Worm (Caenorhabditis elegans) whole organism, L4 larva: ENCODE measurements around the gene ubh-3.
A peak's percentile ranks its signal among the peaks of the same experiment; 100 is the strongest.

Source experiments
- ama-1 ChIP-seq: fragments of 150-350 bp; optimal IDR thresholded peaks from 2 replicates; lab custom pipeline; 2014; ENCODE audit warnings: inconsistent platforms, mixed read lengths
- ceh-62 ChIP-seq: sonication (generic microtip); optimal IDR thresholded peaks from 2 replicates; lab custom pipeline; 2017; ENCODE audit warnings: missing biosample characterization, missing genetic modification characterization
- dmd-6 ChIP-seq: fragments of 200-800 bp; sonication (Bioruptor generic); IDR thresholded peaks from 2 replicates; pipeline ENCODE4 v1.3.6; 2022; ENCODE audit warnings: missing genetic modification reagents, missing genetic modification characterization, missing compliant biosample characterization
- dmd-9 ChIP-seq: fragments of 200-800 bp; sonication (Bioruptor generic); IDR thresholded peaks from 2 replicates; pipeline ENCODE4 v1.3.6; 2022; ENCODE audit warnings: missing genetic modification reagents, missing genetic modification characterization, missing compliant biosample characterization
- egl-27 ChIP-seq: sonication (generic microtip); optimal IDR thresholded peaks from 3 replicates; lab custom pipeline; 2017; ENCODE audit warnings: missing biosample characterization, missing genetic modification reagents, missing genetic modification characterization
- fos-1 ChIP-seq: fragments of 150-350 bp; optimal IDR thresholded peaks from 2 replicates; lab custom pipeline; 2014; ENCODE audit warnings: missing biosample characterization, missing genetic modification characterization
- nhr-11 ChIP-seq: fragments of 150-350 bp; optimal IDR thresholded peaks from 2 replicates; lab custom pipeline; 2014; ENCODE audit warnings: missing biosample characterization, missing genetic modification characterization
- nhr-28 ChIP-seq: fragments of 150-350 bp; optimal IDR thresholded peaks from 2 replicates; lab custom pipeline; 2014; ENCODE audit warnings: missing biosample characterization, missing genetic modification characterization
- unc-130 ChIP-seq: sonication (generic microtip); optimal IDR thresholded peaks from 2 replicates; lab custom pipeline; 2016; ENCODE audit warnings: missing genetic modification reagents, missing genetic modification characterization, missing compliant biosample characterization
- ztf-11 ChIP-seq: fragments of 150-350 bp; optimal IDR thresholded peaks from 2 replicates; lab custom pipeline; 2014; ENCODE audit warnings: missing biosample characterization, missing genetic modification characterization

ce11 chrV:6487878-6488277 lies 20.7 kb downstream of the ubh-3 start:
- TF ChIP-seq dmd-9 (GFP tag; lab: Robert Waterston, UW) = no peak
- TF ChIP-seq ztf-11 (tag; lab: Kevin White, UChicago) = no peak
- TF ChIP-seq unc-130 (GFP tag; lab: Kevin White, UChicago) = no peak
- TF ChIP-seq ceh-62 (tag; lab: Kevin White, UChicago) = no peak
- no peak for TF ChIP-seq ama-1 (lab: Kevin White, UChicago)
- no peak for TF ChIP-seq fos-1
- TF ChIP-seq nhr-11 = no peak
- no peak for TF ChIP-seq nhr-28
- no peak for TF ChIP-seq egl-27
- peak; percentile 35; the same call in 1 of the 2 replicates for TF ChIP-seq dmd-6
